Worm (Caenorhabditis elegans) whole organism, midembryonic: ENCODE measurements around the gene hpl-1.

Experiments
- T22C8.4 ChIP-seq: fragments of 200-800 bp; sonication (Bioruptor generic); IDR thresholded peaks from 2 replicates; pipeline ENCODE4 v1.3.6; 2022; ENCODE audit warnings: missing genetic modification characterization, missing compliant biosample characterization
- cog-1 ChIP-seq: sonication (generic microtip); optimal IDR thresholded peaks from 2 replicates; lab custom pipeline; 2016; ENCODE audit warnings: missing genetic modification characterization, missing compliant biosample characterization
- flt-1 ChIP-seq: fragments of 200-800 bp; sonication (Bioruptor generic); IDR thresholded peaks from 2 replicates; pipeline ENCODE4 v1.3.6; 2022; ENCODE audit warnings: missing genetic modification characterization, missing compliant biosample characterization
- klf-2 ChIP-seq: fragments of 200-800 bp; sonication (Bioruptor generic); conservative IDR thresholded peaks from 2 replicates; pipeline ENCODE4 v1.3.6; 2022; ENCODE audit warnings: missing genetic modification reagents, missing genetic modification characterization, missing compliant biosample characterization
- med-1 ChIP-seq: sonication (generic microtip); optimal IDR thresholded peaks from 2 replicates; lab custom pipeline; 2017; ENCODE audit warnings: missing genetic modification characterization, mild to moderate bottlenecking, missing compliant biosample characterization, antibody characterized with exemption, missing genetic modification reagents; ENCODE audit not compliant: insufficient read depth
- ref-1 ChIP-seq: fragments of 200-800 bp; sonication (Bioruptor generic); conservative IDR thresholded peaks from 2 replicates; pipeline ENCODE4 v1.3.6; 2022; ENCODE audit warnings: missing genetic modification reagents, missing genetic modification characterization, missing compliant biosample characterization
- tab-1 ChIP-seq: fragments of 200-800 bp; sonication (Bioruptor generic); IDR thresholded peaks from 2 replicates; pipeline ENCODE4 v1.3.6; 2022; ENCODE audit warnings: missing genetic modification characterization, missing compliant biosample characterization
- ztf-23 ChIP-seq: fragments of 200-800 bp; sonication (Bioruptor generic); IDR thresholded peaks from 2 replicates; pipeline ENCODE4 v1.3.6; 2022; ENCODE audit warnings: missing genetic modification reagents, missing genetic modification characterization, missing compliant biosample characterization
- ztf-29 ChIP-seq: fragments of 200-800 bp; sonication (Bioruptor generic); IDR thresholded peaks from 2 replicates; pipeline ENCODE4 v1.3.6; 2022; ENCODE audit warnings: missing genetic modification reagents, missing genetic modification characterization, missing compliant biosample characterization

hpl-1 gene

ce11 chrX:13283462-13283861 lies 38.3 kb downstream of the hpl-1 start:
- TF ChIP-seq med-1 (GFP tag; lab: Kevin White, UChicago) (no peak), flt-1 (GFP tag; lab: Robert Waterston, UW) (peak; percentile 53; the same call in 1 of the 2 replicates)

ce11 chrX:13284091-13284490 lies 38.9 kb downstream of the hpl-1 start, which contains the start of gene cyp-14A4:
cyp-14A4 (minus strand) TSS chrX:13284197.
- TF ChIP-seq ztf-23 (no peak), klf-2 (no peak), flt-1 (GFP tag; lab: Robert Waterston, UW) (no peak), cog-1 (no peak), med-1 (GFP tag; lab: Kevin White, UChicago) (no peak), tab-1 (GFP tag; lab: Robert Waterston, UW) (no peak)

ce11 chrX:13284618-13285017 lies 39.4 kb downstream of the hpl-1 start:
- 0 out of 2 replicates have a peak, but pooled peaks have one; percentile 45 for TF ChIP-seq flt-1 (GFP tag; lab: Robert Waterston, UW)
- no peak for TF ChIP-seq ref-1 (GFP tag; lab: Robert Waterston, UW)
- TF ChIP-seq klf-2: no peak

- no peak for TF ChIP-seq ref-1 (GFP tag; lab: Robert Waterston, UW)
- TF ChIP-seq flt-1 (GFP tag; lab: Robert Waterston, UW): no peak
- TF ChIP-seq tab-1 (GFP tag; lab: Robert Waterston, UW): no peak
These were observed 41.3 kb downstream of the hpl-1 start, which contains the start of gene R04D3.2 for ce11 chrX:13286533-13286932. R04D3.2 (minus strand) TSS chrX:13286633.

ce11 chrX:13288715-13289114 lies 43.5 kb downstream of the hpl-1 start, which contains the start of gene R04D3.4:
R04D3.4 (minus strand) TSS chrX:13288815.
- TF ChIP-seq T22C8.4 (GFP tag; lab: Robert Waterston, UW): no peak
- no peak for TF ChIP-seq ref-1 (GFP tag; lab: Robert Waterston, UW)
- TF ChIP-seq ztf-23: no peak
- no peak for TF ChIP-seq flt-1 (GFP tag; lab: Robert Waterston, UW)
- TF ChIP-seq tab-1 (GFP tag; lab: Robert Waterston, UW): no peak
- TF ChIP-seq klf-2: no peak
- no peak for TF ChIP-seq med-1 (GFP tag; lab: Kevin White, UChicago)
- TF ChIP-seq cog-1: no peak
- TF ChIP-seq ztf-29: no peak

- TF ChIP-seq ztf-29 (no peak), klf-2 (no peak), flt-1 (GFP tag; lab: Robert Waterston, UW) (no peak), med-1 (GFP tag; lab: Kevin White, UChicago) (no peak), cog-1 (no peak), ztf-23 (no peak), tab-1 (GFP tag; lab: Robert Waterston, UW) (no peak), ref-1 (GFP tag; lab: Robert Waterston, UW) (no peak), T22C8.4 (GFP tag; lab: Robert Waterston, UW) (no peak)
These were observed 45.3 kb downstream of the hpl-1 start, which contains the start of gene R04D3.3 for ce11 chrX:13290531-13290930. R04D3.3 (minus strand) TSS chrX:13290631.

- TF ChIP-seq cog-1: no peak
- no peak for TF ChIP-seq ref-1 (GFP tag; lab: Robert Waterston, UW)
- TF ChIP-seq tab-1 (GFP tag; lab: Robert Waterston, UW): no peak
- TF ChIP-seq flt-1 (GFP tag; lab: Robert Waterston, UW): no peak
- no peak for TF ChIP-seq med-1 (GFP tag; lab: Kevin White, UChicago)
- no peak for TF ChIP-seq klf-2
- no peak for TF ChIP-seq T22C8.4 (GFP tag; lab: Robert Waterston, UW)
- TF ChIP-seq ztf-29: no peak
- TF ChIP-seq ztf-23: no peak
These were observed 46.3 kb downstream of the hpl-1 start, which contains the start of gene srd-38 for ce11 chrX:13291506-13291905. srd-38 (plus strand) TSS chrX:13291806.

- no peak for TF ChIP-seq tab-1 (GFP tag; lab: Robert Waterston, UW)
- no peak for TF ChIP-seq ztf-29
- TF ChIP-seq flt-1 (GFP tag; lab: Robert Waterston, UW): no peak
- no peak for TF ChIP-seq ref-1 (GFP tag; lab: Robert Waterston, UW)
- no peak for TF ChIP-seq T22C8.4 (GFP tag; lab: Robert Waterston, UW)
- TF ChIP-seq ztf-23: no peak
- TF ChIP-seq cog-1: no peak
- no peak for TF ChIP-seq med-1 (GFP tag; lab: Kevin White, UChicago)
- TF ChIP-seq klf-2: no peak
These were observed 47.8 kb downstream of the hpl-1 start for ce11 chrX:13293023-13293422.

ce11 chrX:13294669-13295068 lies 49.5 kb downstream of the hpl-1 start, which contains the start of gene srd-36:
srd-36 (minus strand) TSS chrX:13294769.
- no peak for TF ChIP-seq cog-1
- no peak for TF ChIP-seq T22C8.4 (GFP tag; lab: Robert Waterston, UW)
- TF ChIP-seq tab-1 (GFP tag; lab: Robert Waterston, UW): no peak
- TF ChIP-seq ztf-23: no peak
